Fruit fly (Drosophila melanogaster): ENCODE data around the gene Sbat.

dm6 chr2L:2837742-2838461 is 40.2 kb upstream of the Sbat start, which contains the start of the genes CG3119 and Cpr23B:
- TF ChIP-seq cnc (optimal IDR thresholded peaks at IDR 0.05), result no peak
- TF ChIP-seq Hr96 (GFP tag; optimal IDR thresholded peaks at IDR 0.05), result no peak
- no peak for TF ChIP-seq CG1620 (GFP tag; optimal IDR thresholded peaks at IDR 0.05)
- TF ChIP-seq CG11617 (GFP tag; optimal IDR thresholded peaks at IDR 0.05), result no peak
- TF ChIP-seq pad (GFP tag; optimal IDR thresholded peaks at IDR 0.05), result no peak
- TF ChIP-seq Clk (GFP tag; optimal IDR thresholded peaks at IDR 0.05), result no peak
